Fruit fly (Drosophila melanogaster): ENCODE results near the gene tank.

DNA sequence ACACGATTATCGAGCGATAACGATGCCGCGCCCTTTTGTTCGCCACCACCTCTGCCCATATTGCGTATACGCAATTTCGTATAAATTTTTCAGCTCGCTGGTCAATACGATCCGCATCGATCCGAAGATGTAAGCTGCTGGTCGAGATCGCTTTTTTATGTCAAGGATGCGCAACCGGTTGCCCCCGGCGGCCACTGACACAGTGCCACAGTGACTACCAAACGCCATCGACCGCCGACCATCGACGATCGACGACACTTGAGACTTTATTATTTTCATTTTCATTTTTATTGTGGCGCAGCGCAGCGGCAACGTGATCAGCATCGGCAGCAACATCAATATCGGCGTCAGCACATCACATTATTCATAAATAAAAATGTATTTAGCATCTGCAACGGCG is 37.8 kb downstream of the tank start:
- TF ChIP-seq psq (optimal IDR thresholded peaks at IDR 0.05) (no peak), Dll (optimal IDR thresholded peaks at IDR 0.05) (no peak), EcR (GFP tag; optimal IDR thresholded peaks at IDR 0.05) (no peak), pan (optimal IDR thresholded peaks at IDR 0.05) (no peak), usp (GFP tag; optimal IDR thresholded peaks at IDR 0.05) (no peak), CG8478 (optimal IDR thresholded peaks at IDR 0.05) (no peak)
